Fruit fly (Drosophila melanogaster): Measurements from ENCODE around the gene sbm.
A peak's percentile ranks its signal among the peaks of the same experiment; 100 is the strongest.

sbm gene

DNA sequence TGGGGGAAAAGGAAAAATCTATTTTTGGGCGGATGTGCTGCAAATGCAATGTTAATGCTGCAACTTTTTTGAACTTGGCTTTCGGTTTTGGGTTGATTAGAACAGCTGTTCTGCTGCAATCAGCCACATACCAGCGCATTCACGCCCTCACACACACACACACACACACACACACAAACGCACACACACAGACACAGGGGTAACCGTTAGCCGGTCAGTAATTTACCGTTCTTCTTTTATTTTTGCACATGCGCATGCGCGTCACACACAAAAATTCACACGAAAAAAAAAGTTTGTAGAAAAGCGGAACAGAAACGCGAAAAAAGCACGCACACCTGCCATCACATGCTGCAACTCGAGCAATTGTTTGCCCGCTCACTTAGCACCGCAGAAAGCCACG lies 458 bp downstream of the sbm start:
- no peak for TF ChIP-seq CG15710 (tag; optimal IDR thresholded peaks at IDR 0.05)
- no peak for TF ChIP-seq CG8159 (tag; optimal IDR thresholded peaks at IDR 0.05)
- no peak for TF ChIP-seq EcR (GFP tag; optimal IDR thresholded peaks at IDR 0.05)
- no peak for TF ChIP-seq CG17806 (tag; optimal IDR thresholded peaks at IDR 0.05)
- TF ChIP-seq Ets98B (GFP tag; IDR thresholded peaks at IDR 0.05) = no peak
- no peak for TF ChIP-seq CG13204 (GFP tag; optimal IDR thresholded peaks at IDR 0.05)
- no peak for TF ChIP-seq rn (GFP tag; IDR thresholded peaks at IDR 0.05)
- no peak for TF ChIP-seq CG14655 (GFP tag; optimal IDR thresholded peaks at IDR 0.05)
- TF ChIP-seq CG9948 (tag; optimal IDR thresholded peaks at IDR 0.05) = no peak
- no peak for TF ChIP-seq fd96Ca (GFP tag; IDR thresholded peaks at IDR 0.05)
- no peak for TF ChIP-seq CG8301 (tag; optimal IDR thresholded peaks at IDR 0.05)
- TF ChIP-seq Pif1A (GFP tag; optimal IDR thresholded peaks at IDR 0.05) = no peak
- TF ChIP-seq CG4496 (GFP tag; IDR thresholded peaks at IDR 0.05) = no peak
- TF ChIP-seq Pif1B (GFP tag; optimal IDR thresholded peaks at IDR 0.05) = no peak

DNA sequence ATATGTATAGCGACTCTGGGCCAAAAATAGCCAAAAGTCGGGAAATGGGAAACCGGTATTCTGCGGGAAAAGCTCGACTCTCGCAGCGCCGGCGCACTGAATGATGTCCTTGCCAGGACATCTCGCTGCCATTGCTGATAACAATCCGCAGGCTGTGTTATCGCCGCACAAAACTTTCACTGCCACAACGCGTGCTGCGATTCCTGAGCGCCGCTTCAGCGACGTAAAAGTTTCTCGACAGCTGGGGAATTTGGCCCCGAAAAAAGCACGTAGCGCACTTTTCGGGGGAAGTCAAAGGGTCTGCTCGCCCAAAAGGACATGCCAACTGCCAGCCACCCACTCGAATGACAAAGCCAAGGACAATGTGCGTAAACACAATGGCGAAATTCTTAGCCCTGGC lies 2.9 kb downstream of the sbm start:
- TF ChIP-seq Pif1B (GFP tag; optimal IDR thresholded peaks at IDR 0.05) = no peak
- TF ChIP-seq CG17806 (tag; optimal IDR thresholded peaks at IDR 0.05) = no peak
- no peak for TF ChIP-seq CG10348 (GFP tag; IDR thresholded peaks at IDR 0.05)
- TF ChIP-seq CG13204 (GFP tag; optimal IDR thresholded peaks at IDR 0.05) = no peak
- no peak for TF ChIP-seq CG14655 (GFP tag; optimal IDR thresholded peaks at IDR 0.05)
- no peak for TF ChIP-seq Pif1A (GFP tag; optimal IDR thresholded peaks at IDR 0.05)
- no peak for TF ChIP-seq CG34367 (tag; optimal IDR thresholded peaks at IDR 0.05)
- no peak for TF ChIP-seq EcR (GFP tag; optimal IDR thresholded peaks at IDR 0.05)
- no peak for TF ChIP-seq CG32121 (GFP tag; IDR thresholded peaks at IDR 0.05)
- no peak for TF ChIP-seq CG8301 (tag; optimal IDR thresholded peaks at IDR 0.05)
- no peak for TF ChIP-seq CG4496 (GFP tag; IDR thresholded peaks at IDR 0.05)
- no peak for TF ChIP-seq Snoo (tag; optimal IDR thresholded peaks at IDR 0.05)
- no peak for TF ChIP-seq fd96Ca (GFP tag; IDR thresholded peaks at IDR 0.05)
- no peak for TF ChIP-seq CG9948 (tag; optimal IDR thresholded peaks at IDR 0.05)

DNA sequence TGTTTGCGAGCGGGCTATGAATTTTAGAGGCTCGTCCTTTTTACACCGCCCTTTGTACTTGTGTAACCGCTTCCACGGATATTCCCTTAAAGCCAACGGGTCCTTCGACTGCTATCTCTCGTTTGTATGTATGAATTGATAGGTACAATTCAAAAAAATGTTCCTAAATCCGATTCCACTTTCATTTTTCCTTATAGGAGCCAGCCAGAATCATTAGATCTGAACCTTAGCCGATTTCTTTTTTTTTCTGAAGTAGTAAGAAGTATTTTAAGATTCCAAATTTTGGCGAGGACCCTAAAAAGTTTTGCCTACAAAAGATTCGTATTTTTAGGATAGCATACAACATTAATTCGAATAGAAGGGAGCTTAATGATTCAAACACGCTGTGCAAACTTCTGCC lies 3.7 kb downstream of the sbm start:
- TF ChIP-seq CG13204 (GFP tag; optimal IDR thresholded peaks at IDR 0.05) (no peak), Snoo (tag; optimal IDR thresholded peaks at IDR 0.05) (no peak), gl (tag; optimal IDR thresholded peaks at IDR 0.05) (no peak), CG12605 (GFP tag; IDR thresholded peaks at IDR 0.05) (no peak), CG10348 (GFP tag; IDR thresholded peaks at IDR 0.05) (no peak), CG34367 (tag; optimal IDR thresholded peaks at IDR 0.05) (no peak), Pif1B (GFP tag; optimal IDR thresholded peaks at IDR 0.05) (no peak), rn (GFP tag; IDR thresholded peaks at IDR 0.05) (no peak), CG8301 (tag; optimal IDR thresholded peaks at IDR 0.05) (no peak), CG4496 (GFP tag; IDR thresholded peaks at IDR 0.05) (no peak)

DNA sequence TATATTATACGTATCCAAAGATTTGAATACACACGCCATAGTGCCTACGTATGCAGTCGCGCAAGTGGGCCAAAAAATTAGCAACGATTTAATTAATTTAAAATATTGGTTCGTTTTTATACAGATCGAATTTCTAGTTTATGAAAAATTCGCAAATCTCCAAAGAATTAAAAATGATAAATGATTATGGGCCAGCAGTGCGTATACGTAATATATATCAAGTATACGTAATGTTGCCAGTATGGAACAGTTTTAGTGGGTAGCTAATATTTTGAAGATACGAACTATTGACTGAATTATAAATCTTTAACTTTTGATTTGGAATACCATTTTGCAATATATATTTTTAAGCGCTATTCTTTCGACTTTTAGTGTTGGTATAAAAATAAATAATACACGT lies 9.3 kb downstream of the sbm start:
- TF ChIP-seq CG17806 (tag; optimal IDR thresholded peaks at IDR 0.05) = no peak
- no peak for TF ChIP-seq Snoo (tag; optimal IDR thresholded peaks at IDR 0.05)
- TF ChIP-seq gl (tag; optimal IDR thresholded peaks at IDR 0.05) = no peak
- no peak for TF ChIP-seq CG10348 (GFP tag; IDR thresholded peaks at IDR 0.05)
- TF ChIP-seq Ets98B (GFP tag; IDR thresholded peaks at IDR 0.05) = no peak
- TF ChIP-seq rn (GFP tag; IDR thresholded peaks at IDR 0.05) = no peak
- TF ChIP-seq fd96Ca (GFP tag; IDR thresholded peaks at IDR 0.05) = no peak
- no peak for TF ChIP-seq Pif1B (GFP tag; optimal IDR thresholded peaks at IDR 0.05)
- TF ChIP-seq EcR (GFP tag; optimal IDR thresholded peaks at IDR 0.05) = no peak
- TF ChIP-seq CG15710 (tag; optimal IDR thresholded peaks at IDR 0.05) = no peak
- no peak for TF ChIP-seq CG34367 (tag; optimal IDR thresholded peaks at IDR 0.05)
- no peak for TF ChIP-seq CG8159 (tag; optimal IDR thresholded peaks at IDR 0.05)

DNA sequence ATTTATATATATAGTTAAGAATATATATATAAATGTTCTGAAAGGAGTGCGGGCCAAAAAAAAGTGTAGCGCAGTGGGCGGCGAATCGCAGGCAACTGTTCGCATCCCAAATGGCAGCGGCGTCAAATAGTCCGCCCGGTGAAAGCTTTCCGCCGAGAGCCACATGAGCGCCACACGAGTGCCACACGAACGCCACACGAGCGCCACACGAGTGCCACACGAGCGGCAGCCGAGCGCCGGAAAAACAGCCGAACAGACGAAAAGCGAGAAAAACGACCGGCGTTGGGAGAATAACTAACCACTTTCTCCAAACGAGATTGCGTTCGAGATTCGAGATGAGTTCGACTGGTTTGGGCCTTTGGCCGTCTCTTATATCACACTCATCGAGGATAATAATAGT lies 10.9 kb downstream of the sbm start:
- TF ChIP-seq CG32121 (GFP tag; IDR thresholded peaks at IDR 0.05) (0 out of 2 replicates have a peak, but pooled peaks have one; percentile 19), Ets98B (GFP tag; IDR thresholded peaks at IDR 0.05) (no peak)

DNA sequence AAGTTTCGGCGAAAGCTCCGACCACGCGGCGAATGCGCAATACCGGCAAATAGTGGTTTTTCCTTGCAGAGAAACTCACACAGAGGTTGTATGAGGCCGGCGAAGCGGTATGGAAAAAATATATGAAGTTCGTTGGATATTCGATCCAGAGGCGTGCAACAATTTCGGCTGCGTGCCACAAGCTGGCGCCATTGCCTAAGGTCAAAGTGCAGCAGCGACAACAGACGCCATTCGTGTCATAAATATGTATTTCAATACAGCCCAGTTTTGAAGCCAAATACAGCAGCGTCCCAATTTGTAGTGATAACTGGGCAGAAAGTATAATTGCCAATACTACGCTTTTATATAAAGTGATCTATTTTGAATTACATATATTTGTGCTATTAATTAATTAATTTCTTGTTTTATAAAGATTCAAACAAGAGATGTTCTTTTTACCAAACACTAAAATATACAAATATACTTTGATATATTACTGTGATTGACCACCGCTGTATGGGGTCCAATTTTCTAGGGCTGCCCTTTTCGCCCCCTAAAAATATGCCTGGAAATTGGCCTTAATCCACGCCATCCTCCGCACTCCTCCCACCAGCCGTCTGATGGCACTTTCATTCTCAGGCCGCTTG lies 13.3 kb downstream of the sbm start:
- TF ChIP-seq CG9948 (tag; optimal IDR thresholded peaks at IDR 0.05) (no peak), CG17806 (tag; optimal IDR thresholded peaks at IDR 0.05) (no peak), Snoo (tag; optimal IDR thresholded peaks at IDR 0.05) (no peak), Pif1A (GFP tag; optimal IDR thresholded peaks at IDR 0.05) (no peak), CG15710 (tag; optimal IDR thresholded peaks at IDR 0.05) (no peak), Pif1B (GFP tag; optimal IDR thresholded peaks at IDR 0.05) (no peak), rn (GFP tag; IDR thresholded peaks at IDR 0.05) (no peak), CG8159 (tag; optimal IDR thresholded peaks at IDR 0.05) (no peak), CG32121 (GFP tag; IDR thresholded peaks at IDR 0.05) (no peak), CG13204 (GFP tag; optimal IDR thresholded peaks at IDR 0.05) (no peak)

dm6 chrX:14588509-14588908 lies 13.9 kb downstream of the sbm start:
- TF ChIP-seq CG8159 (tag; optimal IDR thresholded peaks at IDR 0.05) (no peak), gl (tag; optimal IDR thresholded peaks at IDR 0.05) (no peak), CG12605 (GFP tag; IDR thresholded peaks at IDR 0.05) (no peak), Snoo (tag; optimal IDR thresholded peaks at IDR 0.05) (no peak), CG8301 (tag; optimal IDR thresholded peaks at IDR 0.05) (no peak), Pif1B (GFP tag; optimal IDR thresholded peaks at IDR 0.05) (no peak), EcR (GFP tag; optimal IDR thresholded peaks at IDR 0.05) (no peak), D1 (tag; optimal IDR thresholded peaks at IDR 0.05) (no peak), CG13204 (GFP tag; optimal IDR thresholded peaks at IDR 0.05) (no peak)

All from whole organism, pupa.